Worm (Caenorhabditis elegans) whole organism, mixed stage, embryonic: ENCODE results near the gene F32D8.14.

Source experiments
- blmp-1 ChIP-seq: fragments of 150-350 bp; optimal IDR thresholded peaks from 2 replicates; lab custom pipeline; 2014; ENCODE audit warnings: missing biosample characterization, missing genetic modification characterization
- cnd-1 ChIP-seq: fragments of 200-800 bp; sonication (Bioruptor generic); optimal IDR thresholded peaks from 2 replicates; lab custom pipeline; 2018; ENCODE audit warnings: mild to moderate bottlenecking, missing genetic modification characterization, missing compliant biosample characterization
- lin-13 ChIP-seq: fragments of 150-350 bp; optimal IDR thresholded peaks from 2 replicates; lab custom pipeline; 2014; ENCODE audit warnings: missing biosample characterization, missing genetic modification characterization
- nhr-237 ChIP-seq: fragments of 150-350 bp; optimal IDR thresholded peaks from 2 replicates; lab custom pipeline; 2014; ENCODE audit warnings: missing biosample characterization, missing genetic modification characterization
- pha-4 ChIP-seq: fragments of 150-350 bp; optimal IDR thresholded peaks from 2 replicates; lab custom pipeline; 2018; ENCODE audit warnings: missing biosample characterization, missing genetic modification reagents, missing genetic modification characterization

ce11 chrV:10876512-10876911, 18.1 kb downstream of the F32D8.14 start:
- TF ChIP-seq pha-4 (tag; lab: Kevin White, UChicago) (no peak), lin-13 (tag; lab: Kevin White, UChicago) (no peak), blmp-1 (no peak), cnd-1 (no peak), nhr-237 (tag; lab: Kevin White, UChicago) (no peak)
